Fruit fly (Drosophila melanogaster) whole organism, embryonic: Measurements from ENCODE around the gene zetaCOP.

ENCODE experiments used
- Aef1 ChIP-seq: fragments of 200-800 bp; sonication (Bioruptor generic); IDR thresholded peaks from 3 replicates; pipeline ENCODE4 v1.3.6; 2022; ENCODE audit warnings: missing biosample characterization, missing genetic modification characterization
- Asciz ChIP-seq: fragments of 200-800 bp; sonication (Bioruptor generic); optimal IDR thresholded peaks from 2 replicates; lab custom pipeline; 2017; ENCODE audit warnings: missing biosample characterization, mild to moderate bottlenecking, missing genetic modification characterization, missing genetic modification reagents
- B-H2 ChIP-seq: fragments of 200-800 bp; sonication (Bioruptor generic); optimal IDR thresholded peaks from 2 replicates; lab custom pipeline; 2018; ENCODE audit warnings: missing biosample characterization, mild to moderate bottlenecking, missing genetic modification characterization
- CG10274 ChIP-seq: fragments of 200-800 bp; sonication (Bioruptor generic); optimal IDR thresholded peaks from 3 replicates; lab custom pipeline; 2017; ENCODE audit warnings: missing biosample characterization, mild to moderate bottlenecking, missing genetic modification characterization
- CG11456 ChIP-seq: fragments of 200-800 bp; sonication (Bioruptor generic); IDR thresholded peaks from 3 replicates; pipeline ENCODE4 v1.3.6; 2022; ENCODE audit warnings: missing biosample characterization, missing genetic modification characterization
- CG11695 ChIP-seq: fragments of 200-800 bp; sonication (Bioruptor generic); IDR thresholded peaks from 3 replicates; pipeline ENCODE4 v1.3.6; 2022; ENCODE audit warnings: missing biosample characterization, missing genetic modification characterization
- CG12219 ChIP-seq: fragments of 200-800 bp; sonication (Bioruptor generic); optimal IDR thresholded peaks from 3 replicates; lab custom pipeline; 2018; ENCODE audit warnings: missing biosample characterization, mild to moderate bottlenecking, missing genetic modification characterization
- CG13287 ChIP-seq: fragments of 200-800 bp; sonication (Bioruptor generic); IDR thresholded peaks from 2 replicates; pipeline ENCODE4 v1.3.6; 2022; ENCODE audit warnings: missing biosample characterization, missing genetic modification characterization; ENCODE audit not compliant: partially characterized antibody
- CG1602 ChIP-seq: fragments of 200-800 bp; sonication (Bioruptor generic); optimal IDR thresholded peaks from 3 replicates; lab custom pipeline; 2016; ENCODE audit warnings: missing biosample characterization, missing genetic modification characterization
- CG17361 ChIP-seq: fragments of 200-800 bp; sonication (Bioruptor generic); IDR thresholded peaks from 3 replicates; pipeline ENCODE4 v1.3.6; 2022; ENCODE audit warnings: missing biosample characterization, missing genetic modification characterization
- CG17385 ChIP-seq: fragments of 200-800 bp; sonication (Bioruptor generic); optimal IDR thresholded peaks from 3 replicates; lab custom pipeline; 2018; ENCODE audit warnings: missing biosample characterization, mild to moderate bottlenecking, missing genetic modification characterization
- CG18476 ChIP-seq: fragments of 200-800 bp; sonication (Bioruptor generic); optimal IDR thresholded peaks from 2 replicates; lab custom pipeline; 2016; ENCODE audit warnings: missing biosample characterization, mild to moderate bottlenecking, missing genetic modification characterization
- CG2120 ChIP-seq: fragments of 200-800 bp; sonication (Bioruptor generic); optimal IDR thresholded peaks from 3 replicates; lab custom pipeline; 2016; ENCODE audit warnings: missing biosample characterization, missing genetic modification characterization
- CG2202 ChIP-seq: fragments of 200-800 bp; sonication (Bioruptor generic); optimal IDR thresholded peaks from 2 replicates; lab custom pipeline; 2018; ENCODE audit warnings: missing biosample characterization, mild to moderate bottlenecking, missing genetic modification characterization
- CG2678 ChIP-seq: fragments of 200-800 bp; sonication (Bioruptor generic); optimal IDR thresholded peaks from 3 replicates; lab custom pipeline; 2019; ENCODE audit warnings: missing biosample characterization, mild to moderate bottlenecking, missing genetic modification characterization, moderate library complexity
- CG3995 ChIP-seq: fragments of 200-800 bp; sonication (Bioruptor generic); optimal IDR thresholded peaks from 3 replicates; lab custom pipeline; 2016; ENCODE audit warnings: missing biosample characterization, missing genetic modification characterization
- CG4328 ChIP-seq: fragments of 200-800 bp; sonication (Bioruptor generic); optimal IDR thresholded peaks from 3 replicates; lab custom pipeline; 2017; ENCODE audit warnings: missing biosample characterization, missing genetic modification reagents, missing genetic modification characterization
- Camta ChIP-seq: fragments of 200-800 bp; sonication (Bioruptor generic); optimal IDR thresholded peaks from 2 replicates; lab custom pipeline; 2016; ENCODE audit warnings: missing biosample characterization, missing genetic modification characterization
- Dbx ChIP-seq: fragments of 200-800 bp; sonication (Bioruptor generic); IDR thresholded peaks from 3 replicates; pipeline ENCODE4 v1.3.6; 2022; ENCODE audit warnings: missing biosample characterization, missing genetic modification characterization
- Fer1 ChIP-seq: fragments of 200-800 bp; sonication (Bioruptor generic); optimal IDR thresholded peaks from 2 replicates; lab custom pipeline; 2017; ENCODE audit warnings: missing biosample characterization, mild to moderate bottlenecking, missing genetic modification characterization
- Fer2 ChIP-seq: fragments of 200-800 bp; sonication (Bioruptor generic); optimal IDR thresholded peaks from 2 replicates; lab custom pipeline; 2018; ENCODE audit warnings: missing biosample characterization, mild to moderate bottlenecking, missing genetic modification characterization, moderate library complexity
- Fer3 ChIP-seq: fragments of 200-800 bp; sonication (Bioruptor generic); optimal IDR thresholded peaks from 2 replicates; lab custom pipeline; 2018; ENCODE audit warnings: missing biosample characterization, mild to moderate bottlenecking, missing genetic modification characterization, moderate library complexity
- Gsc ChIP-seq: fragments of 200-800 bp; sonication (Bioruptor generic); IDR thresholded peaks from 2 replicates; pipeline ENCODE4 v1.3.6; 2022; ENCODE audit warnings: missing biosample characterization, missing genetic modification characterization
- Hmx ChIP-seq: fragments of 200-800 bp; sonication (Bioruptor generic); optimal IDR thresholded peaks from 2 replicates; lab custom pipeline; 2016; ENCODE audit warnings: missing biosample characterization, missing genetic modification characterization
- Lpt ChIP-seq: fragments of >200 bp; optimal IDR thresholded peaks from 2 replicates; lab custom pipeline; 2018; ENCODE audit warnings: missing biosample characterization, missing genetic modification characterization
- Max ChIP-seq: fragments of 200-800 bp; sonication (Bioruptor generic); optimal IDR thresholded peaks from 2 replicates; lab custom pipeline; 2016; ENCODE audit warnings: missing biosample characterization, mild to moderate bottlenecking, missing genetic modification characterization
- Mrtf ChIP-seq: fragments of 200-800 bp; sonication (Bioruptor generic); IDR thresholded peaks from 3 replicates; pipeline ENCODE4 v1.3.6; 2022; ENCODE audit warnings: missing biosample characterization, missing genetic modification characterization
- Scr ChIP-seq: fragments of 200-800 bp; sonication (Bioruptor generic); IDR thresholded peaks from 2 replicates; pipeline ENCODE4 v1.3.6; 2022; ENCODE audit warnings: missing biosample characterization, missing genetic modification characterization; ENCODE audit not compliant: partially characterized antibody
- Sox100B ChIP-seq: fragments of 200-800 bp; sonication (Bioruptor generic); optimal IDR thresholded peaks from 3 replicates; lab custom pipeline; 2018; ENCODE audit warnings: missing biosample characterization, mild to moderate bottlenecking, missing genetic modification characterization
- Sox102F ChIP-seq: fragments of 200-800 bp; sonication (Bioruptor generic); optimal IDR thresholded peaks from 2 replicates; lab custom pipeline; 2018; ENCODE audit warnings: missing biosample characterization, mild to moderate bottlenecking, missing genetic modification characterization, moderate library complexity
- bcd ChIP-seq: fragments of 200-800 bp; sonication (Bioruptor generic); optimal IDR thresholded peaks from 2 replicates; lab custom pipeline; 2017; ENCODE audit warnings: missing biosample characterization, mild to moderate bottlenecking, missing genetic modification characterization
- bigmax ChIP-seq: fragments of 200-800 bp; sonication (Bioruptor generic); optimal IDR thresholded peaks from 2 replicates; lab custom pipeline; 2018; ENCODE audit warnings: missing biosample characterization, mild to moderate bottlenecking, missing genetic modification characterization
- dimm ChIP-seq: fragments of 200-800 bp; sonication (Bioruptor generic); IDR thresholded peaks from 2 replicates; pipeline ENCODE4 v1.3.6; 2022; ENCODE audit warnings: missing biosample characterization, missing genetic modification characterization
- gcm ChIP-seq: fragments of 200-800 bp; sonication (Bioruptor generic); optimal IDR thresholded peaks from 2 replicates; lab custom pipeline; 2019; ENCODE audit warnings: missing biosample characterization, mild to moderate bottlenecking, missing genetic modification characterization, moderate library complexity
- maf-S ChIP-seq: fragments of 200-800 bp; sonication (Bioruptor generic); optimal IDR thresholded peaks from 2 replicates; lab custom pipeline; 2016; ENCODE audit warnings: missing biosample characterization, missing genetic modification characterization
- mam ChIP-seq: fragments of 200-800 bp; sonication (Bioruptor generic); optimal IDR thresholded peaks from 3 replicates; lab custom pipeline; 2016; ENCODE audit warnings: missing biosample characterization, missing genetic modification characterization
- onecut ChIP-seq: fragments of 200-800 bp; sonication (Bioruptor generic); IDR thresholded peaks from 2 replicates; pipeline ENCODE4 v1.3.6; 2022; ENCODE audit warnings: missing biosample characterization, missing genetic modification characterization
- run ChIP-seq: fragments of 200-800 bp; sonication (Bioruptor generic); optimal IDR thresholded peaks from 3 replicates; lab custom pipeline; 2018; ENCODE audit warnings: missing biosample characterization, mild to moderate bottlenecking, missing genetic modification characterization
- sens ChIP-seq: fragments of 200-800 bp; sonication (Bioruptor generic); peaks from one replicate; lab custom pipeline; 2016; ENCODE audit warnings: missing biosample characterization, missing genetic modification characterization
- sisA ChIP-seq: fragments of 200-800 bp; sonication (Bioruptor generic); IDR thresholded peaks from 2 replicates; pipeline ENCODE4 v1.3.6; 2022; ENCODE audit warnings: missing biosample characterization, missing genetic modification characterization
- slbo ChIP-seq: fragments of 200-800 bp; sonication (Bioruptor generic); IDR thresholded peaks from 2 replicates; pipeline ENCODE4 v1.3.6; 2022; ENCODE audit warnings: missing biosample characterization, missing genetic modification characterization
- slou ChIP-seq: fragments of 200-800 bp; sonication (Bioruptor generic); optimal IDR thresholded peaks from 3 replicates; lab custom pipeline; 2016; ENCODE audit warnings: missing biosample characterization, missing genetic modification characterization
- stc ChIP-seq: fragments of 200-800 bp; sonication (Bioruptor generic); IDR thresholded peaks from 2 replicates; pipeline ENCODE4 v1.3.6; 2022; ENCODE audit warnings: missing biosample characterization, missing genetic modification characterization
- tgo ChIP-seq: fragments of 200-800 bp; sonication (Bioruptor generic); IDR thresholded peaks from 3 replicates; pipeline ENCODE4 v1.3.6; 2022; ENCODE audit warnings: missing biosample characterization, missing genetic modification characterization
- tin ChIP-seq: fragments of 200-800 bp; sonication (Bioruptor generic); optimal IDR thresholded peaks from 3 replicates; lab custom pipeline; 2016; ENCODE audit warnings: missing biosample characterization, missing genetic modification characterization
- ttk ChIP-seq: fragments of 200-800 bp; sonication (Bioruptor generic); IDR thresholded peaks from 2 replicates; pipeline ENCODE4 v2.1.2; 2022; ENCODE audit warnings: missing biosample characterization, missing genetic modification characterization
- vnd ChIP-seq: fragments of 200-800 bp; sonication (Bioruptor generic); IDR thresholded peaks from 3 replicates; pipeline ENCODE4 v1.3.6; 2022; ENCODE audit warnings: missing biosample characterization, missing genetic modification characterization; ENCODE audit not compliant: partially characterized antibody
- yki ChIP-seq: fragments of >200 bp; optimal IDR thresholded peaks from 3 replicates; lab custom pipeline; 2018
- zen2 ChIP-seq: fragments of 200-800 bp; sonication (Bioruptor generic); IDR thresholded peaks from 3 replicates; pipeline ENCODE4 v1.3.6; 2022; ENCODE audit warnings: missing biosample characterization, missing genetic modification characterization; ENCODE audit not compliant: partially characterized antibody

The zetaCOP gene

dm6 chr3L:16661167-16662109 is 11.9 kb downstream of the zetaCOP start, which contains the start of gene Baldspot (continued):
- TF ChIP-seq Sox102F (GFP tag; lab: Kevin White, UChicago) (peak; percentile 47), B-H2 (GFP tag; lab: Kevin White, UChicago) (peak; percentile 61), CG18476 (peak; percentile 80), CG13287 (GFP tag; lab: Robert Waterston, UW) (peak; percentile 79), vnd (peak; percentile 72), gcm (GFP tag; lab: Kevin White, UChicago) (peak; percentile 89), CG4328 (GFP tag; lab: Kevin White, UChicago) (peak; percentile 86), CG1602 (GFP tag; lab: Kevin White, UChicago) (peak; percentile 11), run (tag; lab: Kevin White, UChicago) (no peak), slbo (GFP tag; lab: Robert Waterston, UW) (peak; percentile 50; the same call in 1 of the 2 replicates), CG2678 (tag; lab: Kevin White, UChicago) (peak; percentile 91), Sox100B (GFP tag; lab: Kevin White, UChicago) (peak; percentile 86), Gsc (no peak), Camta (GFP tag; lab: Kevin White, UChicago) (peak; percentile 90), bigmax (GFP tag; lab: Kevin White, UChicago) (peak; percentile 54), sisA (GFP tag; lab: Robert Waterston, UW) (peak; percentile 71), onecut (GFP tag; lab: Robert Waterston, UW) (peak; percentile 48), Fer1 (GFP tag; lab: Kevin White, UChicago) (peak; percentile 90), tin (peak; percentile 75), CG3995 (GFP tag; lab: Kevin White, UChicago) (peak; percentile 50), CG2202 (no peak), Asciz (GFP tag; lab: Kevin White, UChicago) (peak; percentile 77), slou (GFP tag; lab: Kevin White, UChicago) (no peak), Dbx (GFP tag; lab: Robert Waterston, UW) (peak; percentile 83), CG17361 (GFP tag; lab: Robert Waterston, UW) (peak; percentile 92), sens (GFP tag; lab: Kevin White, UChicago) (peak; percentile 99), CG17385 (GFP tag; lab: Kevin White, UChicago) (peak; percentile 14), Fer3 (tag; lab: Kevin White, UChicago) (peak; percentile 86), zen2 (GFP tag; lab: Robert Waterston, UW) (peak; percentile 1; the same call in 1 of the 3 replicates), Lpt (GFP tag; lab: Kevin White, UChicago) (no peak), ttk (GFP tag; lab: Robert Waterston, UW) (no peak), Max (GFP tag; lab: Kevin White, UChicago) (peak; percentile 76), Mrtf (GFP tag; lab: Robert Waterston, UW) (peak; percentile 57; the same call in 1 of the 3 replicates), Hmx (peak; percentile 68), yki (no peak), dimm (no peak), Scr (peak; percentile 63), CG10274 (GFP tag; lab: Kevin White, UChicago) (peak; percentile 73), Aef1 (GFP tag; lab: Robert Waterston, UW) (peak; percentile 35; the same call in 2 of the 3 replicates), stc (GFP tag; lab: Robert Waterston, UW) (peak; percentile 53; the same call in 1 of the 2 replicates), tgo (peak; percentile 48; the same call in 2 of the 3 replicates), bcd (GFP tag; lab: Kevin White, UChicago) (peak; percentile 83), CG12219 (peak; percentile 45), mam (GFP tag; lab: Kevin White, UChicago) (peak; percentile 92), CG11456 (GFP tag; lab: Robert Waterston, UW) (no peak), maf-S (GFP tag; lab: Kevin White, UChicago) (peak; percentile 27), CG11695 (peak; percentile 35; the same call in 1 of the 3 replicates), Fer2 (tag; lab: Kevin White, UChicago) (peak; percentile 77), CG2120 (GFP tag; lab: Kevin White, UChicago) (peak; percentile 45)
